Worm (Caenorhabditis elegans) whole organism, young adult: Measurements from ENCODE around the gene Y46E12A.5.

Experiments
- cebp-1 ChIP-seq, 2 experiments: fragments of 200-800 bp in 1 of 2; sonication (Bioruptor generic) in 1 of 2; sonication (generic microtip) in 1 of 2; IDR thresholded peaks in 1 of 2; optimal IDR thresholded peaks in 1 of 2; 2 replicates each; pipeline versions ENCODE4 v1.3.6 to Lab custom; 2017 to 2022; ENCODE audit warnings: missing compliant biosample characterization in 2 of 2, missing genetic modification characterization in 2 of 2, mild to moderate bottlenecking in 1 of 2, missing genetic modification reagents in 1 of 2, moderate library complexity in 1 of 2
- ceh-100 ChIP-seq: fragments of 200-800 bp; sonication (Bioruptor generic); IDR thresholded peaks from 2 replicates; pipeline ENCODE4 v1.3.6; 2022; ENCODE audit warnings: missing genetic modification reagents, missing genetic modification characterization, missing compliant biosample characterization
- dpl-1 ChIP-seq: fragments of 150-350 bp; optimal IDR thresholded peaks from 2 replicates; lab custom pipeline; 2014; ENCODE audit warnings: missing biosample characterization, missing genetic modification reagents, missing genetic modification characterization
- lsl-1 ChIP-seq: fragments of 200-800 bp; sonication (Bioruptor generic); optimal IDR thresholded peaks from 2 replicates; lab custom pipeline; 2018; ENCODE audit warnings: mild to moderate bottlenecking, missing genetic modification characterization, moderate library complexity, missing compliant biosample characterization
- pha-4 ChIP-seq: fragments of 150-350 bp; sonication (generic microtip); optimal IDR thresholded peaks from 2 replicates; lab custom pipeline; 2014; ENCODE audit warnings: missing biosample characterization, missing genetic modification reagents, missing genetic modification characterization
- ztf-22 ChIP-seq: fragments of 200-800 bp; sonication (Bioruptor generic); optimal IDR thresholded peaks from 2 replicates; lab custom pipeline; 2018; ENCODE audit warnings: mild to moderate bottlenecking, missing genetic modification characterization, moderate library complexity, missing compliant biosample characterization

- TF ChIP-seq ceh-100 (GFP tag; lab: Robert Waterston, UW) (no peak), dpl-1 (GFP tag; lab: Kevin White, UChicago) (no peak), cebp-1 (GFP tag; IDR thresholded peaks at IDR 0.05; lab: Robert Waterston, UW) (no peak), cebp-1 (tag; optimal IDR thresholded peaks at IDR 0.05; lab: Kevin White, UChicago) (no peak), lsl-1 (GFP tag; lab: Kevin White, UChicago) (no peak), pha-4 (tag; lab: Kevin White, UChicago) (no peak), ztf-22 (GFP tag; lab: Kevin White, UChicago) (no peak)
Measured at ce11 chrIII:1788972-1789371, 30.9 kb upstream of the Y46E12A.5 start.
